Worm (Caenorhabditis elegans) whole organism, young adult: ENCODE results near the gene ift-74.

ENCODE experiments used
- F37B4.10 ChIP-seq: fragments of 200-800 bp; sonication (Bioruptor generic); IDR thresholded peaks from 2 replicates; pipeline ENCODE4 v1.3.6; 2022; ENCODE audit warnings: missing genetic modification characterization, missing compliant biosample characterization
- bed-2 ChIP-seq: fragments of 200-800 bp; sonication (Bioruptor generic); IDR thresholded peaks from 2 replicates; pipeline ENCODE4 v1.3.6; 2022; ENCODE audit warnings: missing genetic modification reagents, missing genetic modification characterization, missing compliant biosample characterization
- efl-1 ChIP-seq: fragments of 150-350 bp; optimal IDR thresholded peaks from 2 replicates; lab custom pipeline; 2014; ENCODE audit warnings: missing biosample characterization, missing genetic modification reagents, missing genetic modification characterization
- ets-4 ChIP-seq: fragments of 200-800 bp; sonication (Bioruptor generic); optimal IDR thresholded peaks from 2 replicates; lab custom pipeline; 2018; ENCODE audit warnings: mild to moderate bottlenecking, missing genetic modification characterization, missing compliant biosample characterization
- madf-8 ChIP-seq: fragments of 200-800 bp; sonication (Bioruptor generic); conservative IDR thresholded peaks from 2 replicates; pipeline ENCODE4 v1.3.6; 2022; ENCODE audit warnings: missing genetic modification reagents, missing genetic modification characterization, missing compliant biosample characterization
- mcd-1 ChIP-seq: fragments of 200-800 bp; sonication (Bioruptor generic); IDR thresholded peaks from 2 replicates; pipeline ENCODE4 v1.3.6; 2022; ENCODE audit warnings: missing genetic modification reagents, missing genetic modification characterization, missing compliant biosample characterization
- nfya-1 ChIP-seq: sonication (generic microtip); optimal IDR thresholded peaks from 2 replicates; lab custom pipeline; 2017; ENCODE audit warnings: antibody characterized with exemption, missing compliant biosample characterization, missing genetic modification characterization, borderline replicate concordance; ENCODE audit not compliant: insufficient read depth
- tbx-9 ChIP-seq: sonication (generic microtip); optimal IDR thresholded peaks from 2 replicates; lab custom pipeline; 2016; ENCODE audit warnings: borderline replicate concordance, missing genetic modification characterization, inconsistent platforms, missing compliant biosample characterization
- unc-130 ChIP-seq: sonication (generic microtip); optimal IDR thresholded peaks from 2 replicates; lab custom pipeline; 2016; ENCODE audit warnings: missing genetic modification reagents, missing genetic modification characterization, missing compliant biosample characterization

ce11 chrII:6637854-6638253 is 42.0 kb upstream of the ift-74 start:
- TF ChIP-seq efl-1 (GFP tag; lab: Kevin White, UChicago): no peak
- no peak for TF ChIP-seq mcd-1 (GFP tag; lab: Robert Waterston, UW)
- no peak for TF ChIP-seq tbx-9 (tag; lab: Kevin White, UChicago)
- no peak for TF ChIP-seq nfya-1 (tag; lab: Kevin White, UChicago)
- no peak for TF ChIP-seq unc-130 (GFP tag; lab: Kevin White, UChicago)
- no peak for TF ChIP-seq F37B4.10 (GFP tag; lab: Robert Waterston, UW)
- TF ChIP-seq ets-4 (GFP tag; lab: Kevin White, UChicago): no peak
- no peak for TF ChIP-seq madf-8 (GFP tag; lab: Robert Waterston, UW)
- TF ChIP-seq bed-2 (GFP tag; lab: Robert Waterston, UW): no peak
